Worm (Caenorhabditis elegans): Measurements from ENCODE around the gene C43H6.6.

The C43H6.6 gene

ce11 chrX:2409243-2409741 lies 14.2 kb downstream of the C43H6.6 start, which contains the start of the genes C43H6.12 and trpp-12:
Gene C43H6.12 (plus strand): TSS chrX:2409607.
Gene trpp-12 (plus strand): TSS chrX:2409691.
- TF ChIP-seq ama-1 (optimal IDR thresholded peaks at IDR 0.05) (no peak), elt-2 (tag; optimal IDR thresholded peaks at IDR 0.05) (peak; percentile 9), nhr-43 (tag; optimal IDR thresholded peaks at IDR 0.05; ENCODE audit: poor library complexity, severe bottlenecking) (no peak)

ce11 chrX:2410978-2411377 lies 15.9 kb downstream of the C43H6.6 start:
- TF ChIP-seq elt-2 (tag; optimal IDR thresholded peaks at IDR 0.05): peak; percentile 68
- TF ChIP-seq ceh-28 (tag; optimal IDR thresholded peaks at IDR 0.05): no peak
- no peak for TF ChIP-seq zag-1 (tag; optimal IDR thresholded peaks at IDR 0.05)
- TF ChIP-seq pqm-1 (tag; optimal IDR thresholded peaks at IDR 0.05): peak; percentile 11
- TF ChIP-seq hmg-11 (tag; optimal IDR thresholded peaks at IDR 0.05): no peak

ce11 chrX:2413277-2413676 lies 18.2 kb downstream of the C43H6.6 start, which contains the start of gene hlh-15:
Gene hlh-15 (minus strand): TSS chrX:2413377.
- no peak for TF ChIP-seq nhr-11 (tag; optimal IDR thresholded peaks at IDR 0.05)
- no peak for TF ChIP-seq sea-2 (GFP tag; optimal IDR thresholded peaks at IDR 0.05)
- TF ChIP-seq mdl-1 (tag; optimal IDR thresholded peaks at IDR 0.05): no peak
- no peak for TF ChIP-seq nhr-77 (tag; optimal IDR thresholded peaks at IDR 0.05)
- no peak for TF ChIP-seq R02D3.7 (tag; optimal IDR thresholded peaks at IDR 0.05)
- TF ChIP-seq aly-2 (tag; optimal IDR thresholded peaks at IDR 0.05): no peak
- no peak for TF ChIP-seq elt-1 (tag; optimal IDR thresholded peaks at IDR 0.05)
- TF ChIP-seq lin-39 (tag; optimal IDR thresholded peaks at IDR 0.05): no peak
- no peak for TF ChIP-seq elt-3 (tag; optimal IDR thresholded peaks at IDR 0.05)
- no peak for TF ChIP-seq nhr-237 (tag; optimal IDR thresholded peaks at IDR 0.05)
- no peak for TF ChIP-seq ceh-28 (tag; optimal IDR thresholded peaks at IDR 0.05)

- TF ChIP-seq nhr-25 (tag; optimal IDR thresholded peaks at IDR 0.05): no peak
- TF ChIP-seq nhr-12 (tag; optimal IDR thresholded peaks at IDR 0.05): no peak
- no peak for TF ChIP-seq pha-4 (tag; optimal IDR thresholded peaks at IDR 0.05)
- no peak for TF ChIP-seq fkh-10 (GFP tag; optimal IDR thresholded peaks at IDR 0.05)
- no peak for TF ChIP-seq zag-1 (tag; optimal IDR thresholded peaks at IDR 0.05)
- TF ChIP-seq snpc-4 (tag; optimal IDR thresholded peaks at IDR 0.05): no peak
- no peak for TF ChIP-seq mdl-1 (tag; optimal IDR thresholded peaks at IDR 0.05)
These were observed 24.7 kb downstream of the C43H6.6 start, which contains the start of gene glr-7 for ce11 chrX:2419777-2420176. Gene glr-7 (minus strand): TSS chrX:2419877.

- no peak for TF ChIP-seq ceh-28 (tag; optimal IDR thresholded peaks at IDR 0.05)
- TF ChIP-seq ceh-9 (tag; optimal IDR thresholded peaks at IDR 0.05): no peak
- no peak for TF ChIP-seq unc-62 (GFP tag; optimal IDR thresholded peaks at IDR 0.05)
- TF ChIP-seq ZK546.5 (tag; optimal IDR thresholded peaks at IDR 0.05): no peak
- TF ChIP-seq ama-1 (optimal IDR thresholded peaks at IDR 0.05): no peak
- no peak for TF ChIP-seq mdl-1 (tag; optimal IDR thresholded peaks at IDR 0.05)
- no peak for TF ChIP-seq daf-12 (tag; optimal IDR thresholded peaks at IDR 0.05)
- no peak for TF ChIP-seq hmg-11 (tag; optimal IDR thresholded peaks at IDR 0.05)
- TF ChIP-seq tbx-2 (tag; optimal IDR thresholded peaks at IDR 0.05): no peak
- TF ChIP-seq ztf-4 (tag; optimal IDR thresholded peaks at IDR 0.05): no peak
- no peak for TF ChIP-seq mml-1 (tag; optimal IDR thresholded peaks at IDR 0.05)
These were observed 27.0 kb downstream of the C43H6.6 start for ce11 chrX:2422123-2422522.

ce11 chrX:2425284-2425683 lies 30.2 kb downstream of the C43H6.6 start:
- TF ChIP-seq hmg-11 (tag; optimal IDR thresholded peaks at IDR 0.05): no peak
- TF ChIP-seq nhr-25 (tag; optimal IDR thresholded peaks at IDR 0.05): peak; percentile 34
- TF ChIP-seq nhr-23 (tag; optimal IDR thresholded peaks at IDR 0.05): peak; percentile 85

- TF ChIP-seq nhr-11 (tag; optimal IDR thresholded peaks at IDR 0.05): no peak
- TF ChIP-seq fkh-2 (tag; optimal IDR thresholded peaks at IDR 0.05): no peak
- peak; percentile 61 for TF ChIP-seq nhr-25 (tag; optimal IDR thresholded peaks at IDR 0.05)
These were observed 31.8 kb downstream of the C43H6.6 start for ce11 chrX:2426932-2427331.
